Worm (Caenorhabditis elegans) whole organism, L4/young adult: Measurements from ENCODE around the gene C33C12.11.
"Not testable (repeated sequence)": the region's sequence is repeated elsewhere in the genome, so short reads cannot be mapped to it uniquely, and the experiment has no call there.

Source experiments
- W03F9.2 ChIP-seq: fragments of 150-350 bp; optimal IDR thresholded peaks from 2 replicates; lab custom pipeline; 2014; ENCODE audit warnings: missing biosample characterization, missing genetic modification characterization
- dao-5 ChIP-seq: sonication (generic microtip); optimal IDR thresholded peaks from 2 replicates; lab custom pipeline; 2016; ENCODE audit warnings: missing genotype, missing genetic modification characterization, moderate library complexity, missing compliant biosample characterization
- him-1 ChIP-seq: sonication (generic microtip); optimal IDR thresholded peaks from 2 replicates; lab custom pipeline; 2016; ENCODE audit warnings: missing genotype, missing genetic modification reagents, missing genetic modification characterization, missing compliant biosample characterization

Gene C33C12.11

ce11 chrII:2177735-2178134 is 14.1 kb upstream of the C33C12.11 start:
- no peak for TF ChIP-seq him-1 (tag; lab: Kevin White, UChicago)
- TF ChIP-seq W03F9.2 (tag; lab: Kevin White, UChicago) = no peak
- no peak for TF ChIP-seq dao-5 (tag; lab: Kevin White, UChicago)

- TF ChIP-seq dao-5 (tag; lab: Kevin White, UChicago) = no peak
- TF ChIP-seq him-1 (tag; lab: Kevin White, UChicago) = no peak
- TF ChIP-seq W03F9.2 (tag; lab: Kevin White, UChicago) = no peak
These were observed 13.1 kb upstream of the C33C12.11 start, which contains the start of gene gba-1 for ce11 chrII:2176688-2177087. Gene gba-1, plus strand, starts transcription at chrII:2176741.

- TF ChIP-seq W03F9.2 (tag; lab: Kevin White, UChicago) (no peak), him-1 (tag; lab: Kevin White, UChicago) (no peak), dao-5 (tag; lab: Kevin White, UChicago) (no peak)
These were observed 11.7 kb upstream of the C33C12.11 start, which contains the start of gene C33C12.7 for ce11 chrII:2175367-2175766. Gene C33C12.7, minus strand, starts transcription at chrII:2175467.

- TF ChIP-seq dao-5 (tag; lab: Kevin White, UChicago) (no peak), him-1 (tag; lab: Kevin White, UChicago) (no peak), W03F9.2 (tag; lab: Kevin White, UChicago) (no peak)
These were observed 6.5 kb upstream of the C33C12.11 start, which contains the start of gene C33C12.12 for ce11 chrII:2170085-2170484. Gene C33C12.12, minus strand, starts transcription at chrII:2170185.

ce11 chrII:2168374-2168773 is 4.7 kb upstream of the C33C12.11 start, which contains the start of gene fbxb-38:
Gene fbxb-38, minus strand, starts transcription at chrII:2168763.
- TF ChIP-seq W03F9.2 (tag; lab: Kevin White, UChicago) = no peak
- no peak for TF ChIP-seq him-1 (tag; lab: Kevin White, UChicago)
- no peak for TF ChIP-seq dao-5 (tag; lab: Kevin White, UChicago)

- no peak for TF ChIP-seq dao-5 (tag; lab: Kevin White, UChicago)
These were observed 2.7 kb upstream of the C33C12.11 start, which contains the start of gene C33C12.4 for ce11 chrII:2166376-2166775. Gene C33C12.4, minus strand, starts transcription at chrII:2166476.

ce11 chrII:2153708-2154107 is 9.9 kb downstream of the C33C12.11 start, which contains the start of gene math-18:
Gene math-18, plus strand, starts transcription at chrII:2154008.
- TF ChIP-seq dao-5, W03F9.2, him-1 (tag; lab: Kevin White, UChicago): not testable (repeated sequence)

- TF ChIP-seq dao-5 (tag; lab: Kevin White, UChicago) = no peak
These were observed 11.2 kb downstream of the C33C12.11 start for ce11 chrII:2152455-2152854.

ce11 chrII:2150485-2150985 is 13.1 kb downstream of the C33C12.11 start, which contains the start of the genes C40A11.7 and C40A11.8:
Gene C40A11.7, minus strand, starts transcription at chrII:2150585.
Gene C40A11.8, minus strand, starts transcription at chrII:2150935.
- TF ChIP-seq W03F9.2 (tag; lab: Kevin White, UChicago) = no peak
- TF ChIP-seq dao-5 (tag; lab: Kevin White, UChicago) = no peak
- TF ChIP-seq him-1 (tag; lab: Kevin White, UChicago) = no peak

ce11 chrII:2146900-2147375 is 16.7 kb downstream of the C33C12.11 start, which contains the start of gene C40A11.2:
Gene C40A11.2, plus strand, starts transcription at chrII:2146950.
- no peak for TF ChIP-seq him-1 (tag; lab: Kevin White, UChicago)
- no peak for TF ChIP-seq dao-5 (tag; lab: Kevin White, UChicago)
- TF ChIP-seq W03F9.2 (tag; lab: Kevin White, UChicago) = no peak

ce11 chrII:2145566-2145965 is 18.1 kb downstream of the C33C12.11 start, which contains the start of gene C40A11.6:
Gene C40A11.6, minus strand, starts transcription at chrII:2145666.
- no peak for TF ChIP-seq him-1 (tag; lab: Kevin White, UChicago)

- TF ChIP-seq him-1 (tag; lab: Kevin White, UChicago) (no peak), W03F9.2 (tag; lab: Kevin White, UChicago) (no peak), dao-5 (tag; lab: Kevin White, UChicago) (no peak)
These were observed 22.8 kb downstream of the C33C12.11 start, which contains the start of gene C40A11.3 for ce11 chrII:2140817-2141216. Gene C40A11.3, plus strand, starts transcription at chrII:2141117.

- TF ChIP-seq dao-5 (tag; lab: Kevin White, UChicago) (no peak), him-1 (tag; lab: Kevin White, UChicago) (no peak), W03F9.2 (tag; lab: Kevin White, UChicago) (no peak)
These were observed 24.7 kb downstream of the C33C12.11 start for ce11 chrII:2138901-2139300.

ce11 chrII:2137235-2137634 is 26.4 kb downstream of the C33C12.11 start, which contains the start of gene C40A11.4:
Gene C40A11.4, plus strand, starts transcription at chrII:2137422.
- TF ChIP-seq him-1 (tag; lab: Kevin White, UChicago) = no peak
- no peak for TF ChIP-seq W03F9.2 (tag; lab: Kevin White, UChicago)
- no peak for TF ChIP-seq dao-5 (tag; lab: Kevin White, UChicago)
